Worm (Caenorhabditis elegans): ENCODE measurements around the gene T04A8.7.
A peak's percentile ranks its signal among the peaks of the same experiment; 100 is the strongest.

Gene T04A8.7

ce11 chrIII:4665272-4665671 lies 29.9 kb upstream of the T04A8.7 start, which contains the start of gene T23F11.4:
TSS of gene T23F11.4 (minus strand) at chrIII:4665372.
- no peak for TF ChIP-seq nhr-12 (tag; optimal IDR thresholded peaks at IDR 0.05)
- no peak for TF ChIP-seq unc-62 (GFP tag; optimal IDR thresholded peaks at IDR 0.05)
- no peak for TF ChIP-seq ztf-11 (tag; optimal IDR thresholded peaks at IDR 0.05)
- TF ChIP-seq ceh-28 (tag; optimal IDR thresholded peaks at IDR 0.05) = no peak

- TF ChIP-seq pha-4 (tag; optimal IDR thresholded peaks at IDR 0.05) = peak; percentile 4
- peak; percentile 34 for TF ChIP-seq egl-5 (tag; optimal IDR thresholded peaks at IDR 0.05)
- no peak for TF ChIP-seq ztf-4 (tag; optimal IDR thresholded peaks at IDR 0.05)
- peak; percentile 78 for TF ChIP-seq nhr-25 (tag; optimal IDR thresholded peaks at IDR 0.05)
- peak; percentile 38 for TF ChIP-seq nhr-23 (tag; optimal IDR thresholded peaks at IDR 0.05)
- peak; percentile 86 for TF ChIP-seq hmg-11 (tag; optimal IDR thresholded peaks at IDR 0.05)
- no peak for TF ChIP-seq mdl-1 (tag; optimal IDR thresholded peaks at IDR 0.05)
- TF ChIP-seq nfya-1 (tag; optimal IDR thresholded peaks at IDR 0.05; ENCODE audit: insufficient read depth) = peak; percentile 62
- TF ChIP-seq nhr-43 (tag; optimal IDR thresholded peaks at IDR 0.05; ENCODE audit: poor library complexity, severe bottlenecking) = peak; percentile 1
- TF ChIP-seq tbx-2 (tag; optimal IDR thresholded peaks at IDR 0.05) = peak; percentile 48
- peak; percentile 35 for TF ChIP-seq lsy-12 (tag; optimal IDR thresholded peaks at IDR 0.05)
- TF ChIP-seq egl-27 (tag; optimal IDR thresholded peaks at IDR 0.05) = no peak
- peak; percentile 22 for TF ChIP-seq jun-1 (tag; optimal IDR thresholded peaks at IDR 0.05)
- TF ChIP-seq sea-2 (GFP tag; optimal IDR thresholded peaks at IDR 0.05) = peak; percentile 39
- TF ChIP-seq lin-15B (tag; optimal IDR thresholded peaks at IDR 0.05) = peak; percentile 48
- no peak for TF ChIP-seq pqm-1 (tag; optimal IDR thresholded peaks at IDR 0.05)
- peak; percentile 65 for TF ChIP-seq lin-39 (tag; optimal IDR thresholded peaks at IDR 0.05)
These were observed 28.3 kb upstream of the T04A8.7 start for ce11 chrIII:4666753-4667400.

- TF ChIP-seq zag-1 (tag; optimal IDR thresholded peaks at IDR 0.05) (no peak), pha-4 (tag; optimal IDR thresholded peaks at IDR 0.05) (peak; percentile 66), mdl-1 (tag; optimal IDR thresholded peaks at IDR 0.05) (no peak), elt-2 (tag; optimal IDR thresholded peaks at IDR 0.05) (peak; percentile 62), pqm-1 (tag; optimal IDR thresholded peaks at IDR 0.05) (peak; percentile 66), ceh-28 (tag; optimal IDR thresholded peaks at IDR 0.05) (no peak)
These were observed 27.1 kb upstream of the T04A8.7 start for ce11 chrIII:4668073-4668472.

- TF ChIP-seq egl-27 (tag; optimal IDR thresholded peaks at IDR 0.05) (no peak), elt-1 (tag; optimal IDR thresholded peaks at IDR 0.05) (no peak), unc-62 (GFP tag; optimal IDR thresholded peaks at IDR 0.05) (no peak), nhr-76 (tag; optimal IDR thresholded peaks at IDR 0.05) (no peak), egl-5 (tag; optimal IDR thresholded peaks at IDR 0.05) (no peak), pha-4 (tag; optimal IDR thresholded peaks at IDR 0.05) (no peak), aly-2 (tag; optimal IDR thresholded peaks at IDR 0.05) (no peak), nhr-25 (tag; optimal IDR thresholded peaks at IDR 0.05) (no peak), daf-12 (tag; optimal IDR thresholded peaks at IDR 0.05) (no peak), lin-15B (tag; optimal IDR thresholded peaks at IDR 0.05) (no peak), snpc-4 (tag; optimal IDR thresholded peaks at IDR 0.05) (no peak), ztf-4 (tag; optimal IDR thresholded peaks at IDR 0.05) (no peak), lin-39 (tag; optimal IDR thresholded peaks at IDR 0.05) (no peak), mml-1 (tag; optimal IDR thresholded peaks at IDR 0.05) (no peak), nhr-43 (tag; optimal IDR thresholded peaks at IDR 0.05; ENCODE audit: poor library complexity, severe bottlenecking) (no peak), nhr-77 (tag; optimal IDR thresholded peaks at IDR 0.05) (no peak), fkh-2 (tag; optimal IDR thresholded peaks at IDR 0.05) (no peak), hmg-11 (tag; optimal IDR thresholded peaks at IDR 0.05) (no peak), lsy-12 (tag; optimal IDR thresholded peaks at IDR 0.05) (no peak)
These were observed 23.7 kb upstream of the T04A8.7 start, which contains the start of gene T23F11.11 for ce11 chrIII:4671491-4671890. TSS of gene T23F11.11 (minus strand) at chrIII:4671591.

ce11 chrIII:4671949-4672348 lies 23.2 kb upstream of the T04A8.7 start, which contains the start of gene srg-13:
TSS of gene srg-13 (plus strand) at chrIII:4672249.
- TF ChIP-seq tbx-2 (tag; optimal IDR thresholded peaks at IDR 0.05) (no peak), ztf-4 (tag; optimal IDR thresholded peaks at IDR 0.05) (no peak), eor-1 (tag; optimal IDR thresholded peaks at IDR 0.05) (no peak), egl-5 (tag; optimal IDR thresholded peaks at IDR 0.05) (no peak), lin-39 (tag; optimal IDR thresholded peaks at IDR 0.05) (no peak), pqm-1 (tag; optimal IDR thresholded peaks at IDR 0.05) (no peak), fkh-2 (tag; optimal IDR thresholded peaks at IDR 0.05) (no peak), nhr-237 (tag; optimal IDR thresholded peaks at IDR 0.05) (no peak), hmg-11 (tag; optimal IDR thresholded peaks at IDR 0.05) (no peak), aly-2 (tag; optimal IDR thresholded peaks at IDR 0.05) (no peak), ztf-11 (tag; optimal IDR thresholded peaks at IDR 0.05) (no peak)
